Fruit fly (Drosophila melanogaster) whole organism, embryonic: ENCODE measurements around the gene Ocrl.

ENCODE experiments used
- Abd-B ChIP-seq: fragments of 200-800 bp; sonication (Bioruptor generic); optimal IDR thresholded peaks from 2 replicates; lab custom pipeline; 2018; ENCODE audit warnings: missing biosample characterization, mild to moderate bottlenecking, missing genetic modification characterization, moderate library complexity
- Aef1 ChIP-seq: fragments of 200-800 bp; sonication (Bioruptor generic); IDR thresholded peaks from 3 replicates; pipeline ENCODE4 v1.3.6; 2022; ENCODE audit warnings: missing biosample characterization, missing genetic modification characterization
- Asciz ChIP-seq: fragments of 200-800 bp; sonication (Bioruptor generic); optimal IDR thresholded peaks from 2 replicates; lab custom pipeline; 2017; ENCODE audit warnings: missing biosample characterization, mild to moderate bottlenecking, missing genetic modification characterization, missing genetic modification reagents
- CG11560 ChIP-seq: fragments of 200-800 bp; sonication (Bioruptor generic); IDR thresholded peaks from 3 replicates; pipeline ENCODE4 v1.3.6; 2022; ENCODE audit warnings: missing biosample characterization, missing genetic modification characterization
- CG1233 ChIP-seq: fragments of 200-800 bp; sonication (Bioruptor generic); optimal IDR thresholded peaks from 4 replicates; lab custom pipeline; 2018; ENCODE audit warnings: missing biosample characterization, mild to moderate bottlenecking, missing genetic modification characterization
- CG14965 ChIP-seq: fragments of 200-800 bp; sonication (Bioruptor generic); optimal IDR thresholded peaks from 2 replicates; lab custom pipeline; 2016; ENCODE audit warnings: missing biosample characterization, missing genetic modification characterization, borderline replicate concordance
- CG15073 ChIP-seq: fragments of 200-800 bp; sonication (Bioruptor generic); optimal IDR thresholded peaks from 2 replicates; lab custom pipeline; 2016; ENCODE audit warnings: missing biosample characterization, missing genetic modification characterization
- CG2120 ChIP-seq: fragments of 200-800 bp; sonication (Bioruptor generic); optimal IDR thresholded peaks from 3 replicates; lab custom pipeline; 2016; ENCODE audit warnings: missing biosample characterization, missing genetic modification characterization
- CG3281 ChIP-seq: fragments of 200-800 bp; sonication (Bioruptor generic); optimal IDR thresholded peaks from 3 replicates; lab custom pipeline; 2017; ENCODE audit warnings: missing biosample characterization, mild to moderate bottlenecking, missing genetic modification characterization
- CG34376 ChIP-seq: fragments of 200-800 bp; sonication (Bioruptor generic); optimal IDR thresholded peaks from 2 replicates; lab custom pipeline; 2018; ENCODE audit warnings: missing biosample characterization, mild to moderate bottlenecking, missing genetic modification characterization
- CG5953 ChIP-seq: fragments of 200-800 bp; sonication (Bioruptor generic); IDR thresholded peaks from 2 replicates; pipeline ENCODE4 v1.3.6; 2022; ENCODE audit warnings: missing biosample characterization, missing genetic modification characterization
- CG6254 ChIP-seq: fragments of 200-800 bp; sonication (Bioruptor generic); optimal IDR thresholded peaks from 3 replicates; lab custom pipeline; 2017; ENCODE audit warnings: mild to moderate bottlenecking, missing biosample characterization, missing genetic modification reagents, missing genetic modification characterization
- CG6654 ChIP-seq: fragments of 200-800 bp; sonication (Bioruptor generic); optimal IDR thresholded peaks from 2 replicates; lab custom pipeline; 2017; ENCODE audit warnings: missing biosample characterization, mild to moderate bottlenecking, missing genetic modification characterization
- CG8388 ChIP-seq: fragments of 200-800 bp; sonication (Bioruptor generic); optimal IDR thresholded peaks from 2 replicates; lab custom pipeline; 2019; ENCODE audit warnings: missing biosample characterization, mild to moderate bottlenecking, missing genetic modification characterization, moderate library complexity
- CG9797 ChIP-seq: fragments of 200-800 bp; sonication (Bioruptor generic); optimal IDR thresholded peaks from 3 replicates; lab custom pipeline; 2018; ENCODE audit warnings: missing biosample characterization, mild to moderate bottlenecking, missing genetic modification characterization
- Deaf1 ChIP-seq: fragments of 200-800 bp; optimal IDR thresholded peaks from 3 replicates; lab custom pipeline; 2019; ENCODE audit warnings: missing biosample characterization, mild to moderate bottlenecking, missing genetic modification characterization, moderate library complexity
- Dll ChIP-seq: fragments of 200-800 bp; sonication (Bioruptor generic); IDR thresholded peaks from 4 replicates; pipeline ENCODE4 v1.3.6; 2022; ENCODE audit warnings: missing biosample characterization, missing genetic modification characterization; ENCODE audit not compliant: partially characterized antibody
- E2f1 ChIP-seq: fragments of 200-800 bp; sonication (Bioruptor generic); IDR thresholded peaks from 2 replicates; pipeline ENCODE4 v1.3.6; 2022; ENCODE audit warnings: missing biosample characterization, missing genetic modification characterization
- Eip74EF ChIP-seq, 2 experiments: fragments of 200-800 bp in 1 of 2; fragments of >200 bp in 1 of 2; sonication (Bioruptor generic) in 1 of 2; optimal IDR thresholded peaks; 2 replicates each; lab custom pipeline; 2017 to 2019; ENCODE audit warnings: missing biosample characterization in 2 of 2, missing genetic modification characterization in 2 of 2, mild to moderate bottlenecking in 1 of 2, moderate library complexity in 1 of 2
- Fer1 ChIP-seq: fragments of 200-800 bp; sonication (Bioruptor generic); optimal IDR thresholded peaks from 2 replicates; lab custom pipeline; 2017; ENCODE audit warnings: missing biosample characterization, mild to moderate bottlenecking, missing genetic modification characterization
- Gug ChIP-seq: fragments of 200-800 bp; sonication (Bioruptor generic); IDR thresholded peaks from 4 replicates; pipeline ENCODE4 v1.3.6; 2022; ENCODE audit warnings: missing biosample characterization, missing genetic modification characterization
- H15 ChIP-seq: fragments of 200-800 bp; sonication (Bioruptor generic); IDR thresholded peaks from 3 replicates; pipeline ENCODE4 v1.3.6; 2022; ENCODE audit warnings: missing biosample characterization, missing genetic modification characterization
- Hr39 ChIP-seq: fragments of >200 bp; optimal IDR thresholded peaks from 2 replicates; lab custom pipeline; 2017
- Lhr ChIP-seq: fragments of 200-800 bp; sonication (Bioruptor generic); optimal IDR thresholded peaks from 3 replicates; lab custom pipeline; 2017; ENCODE audit warnings: mild to moderate bottlenecking, missing biosample characterization, missing genetic modification reagents, missing genetic modification characterization
- MESR4 ChIP-seq: fragments of 200-800 bp; sonication (Bioruptor generic); optimal IDR thresholded peaks from 2 replicates; lab custom pipeline; 2018; ENCODE audit warnings: missing biosample characterization, mild to moderate bottlenecking, missing genetic modification characterization, moderate library complexity
- Myb ChIP-seq: fragments of 200-800 bp; sonication (Bioruptor generic); optimal IDR thresholded peaks from 2 replicates; lab custom pipeline; 2016; ENCODE audit warnings: missing biosample characterization, missing genetic modification characterization
- Neu2 ChIP-seq: fragments of 200-800 bp; sonication (Bioruptor generic); optimal IDR thresholded peaks from 3 replicates; lab custom pipeline; 2016; ENCODE audit warnings: missing biosample characterization, missing genetic modification characterization, borderline replicate concordance
- Opbp ChIP-seq: fragments of 200-800 bp; sonication (Bioruptor generic); IDR thresholded peaks from 3 replicates; pipeline ENCODE4 v1.3.6; 2022; ENCODE audit warnings: missing biosample characterization, missing genetic modification characterization; ENCODE audit not compliant: partially characterized antibody
- Sry-δ ChIP-seq: fragments of 200-800 bp; sonication (Bioruptor generic); optimal IDR thresholded peaks from 2 replicates; lab custom pipeline; 2016; ENCODE audit warnings: missing biosample characterization, missing genetic modification characterization
- ac ChIP-seq: fragments of 200-800 bp; sonication (Bioruptor generic); optimal IDR thresholded peaks from 3 replicates; lab custom pipeline; 2017; ENCODE audit warnings: missing biosample characterization, mild to moderate bottlenecking, missing genetic modification characterization
- amos ChIP-seq: fragments of 200-800 bp; sonication (Bioruptor generic); IDR thresholded peaks from 2 replicates; pipeline ENCODE4 v1.3.6; 2022; ENCODE audit warnings: missing biosample characterization, missing genetic modification characterization; ENCODE audit not compliant: partially characterized antibody
- aop ChIP-seq: fragments of 200-800 bp; sonication (Bioruptor generic); IDR thresholded peaks from 2 replicates; pipeline ENCODE4 v1.3.6; 2022; ENCODE audit warnings: missing biosample characterization, missing genetic modification characterization
- br ChIP-seq: fragments of >200 bp; optimal IDR thresholded peaks from 2 replicates; lab custom pipeline; 2017
- cas ChIP-seq: fragments of 200-800 bp; sonication (Bioruptor generic); IDR thresholded peaks from 2 replicates; pipeline ENCODE4 v1.3.6; 2022; ENCODE audit warnings: missing biosample characterization, missing genetic modification characterization
- cg ChIP-seq: fragments of 200-800 bp; sonication (Bioruptor generic); optimal IDR thresholded peaks from 3 replicates; lab custom pipeline; 2019; ENCODE audit warnings: missing biosample characterization, mild to moderate bottlenecking, missing genetic modification characterization, moderate library complexity
- ci ChIP-seq: fragments of 200-800 bp; sonication (Bioruptor generic); IDR thresholded peaks from 3 replicates; pipeline ENCODE4 v1.3.6; 2022; ENCODE audit warnings: missing biosample characterization, missing genetic modification characterization
- corto ChIP-seq: fragments of 200-800 bp; sonication (Bioruptor generic); optimal IDR thresholded peaks from 2 replicates; lab custom pipeline; 2016; ENCODE audit warnings: missing biosample characterization, mild to moderate bottlenecking, missing genetic modification characterization, moderate library complexity
- emc ChIP-seq: fragments of 200-800 bp; sonication (Bioruptor generic); optimal IDR thresholded peaks from 2 replicates; lab custom pipeline; 2016; ENCODE audit warnings: missing biosample characterization, missing genetic modification characterization
- jigr1 ChIP-seq: fragments of 200-800 bp; sonication (Bioruptor generic); IDR thresholded peaks from 3 replicates; pipeline ENCODE4 v1.3.6; 2022; ENCODE audit warnings: missing biosample characterization, missing genetic modification characterization
- lola ChIP-seq, 3 experiments: fragments of >200 bp in 2 of 3; fragments of 200-800 bp in 1 of 3; sonication (Bioruptor generic) in 1 of 3; optimal IDR thresholded peaks; 2 replicates each; lab custom pipeline; 2017 to 2019; ENCODE audit warnings: missing biosample characterization in 3 of 3, missing genetic modification characterization in 3 of 3, mild to moderate bottlenecking in 1 of 3, moderate library complexity in 1 of 3
- onecut ChIP-seq: fragments of 200-800 bp; sonication (Bioruptor generic); IDR thresholded peaks from 2 replicates; pipeline ENCODE4 v1.3.6; 2022; ENCODE audit warnings: missing biosample characterization, missing genetic modification characterization
- phol ChIP-seq: fragments of 200-800 bp; sonication (Bioruptor generic); optimal IDR thresholded peaks from 3 replicates; lab custom pipeline; 2018; ENCODE audit warnings: missing biosample characterization, mild to moderate bottlenecking, missing genetic modification characterization, moderate library complexity
- ranshi ChIP-seq: fragments of 200-800 bp; sonication (Bioruptor generic); IDR thresholded peaks from 2 replicates; pipeline ENCODE4 v1.3.6; 2022; ENCODE audit warnings: missing biosample characterization, missing genetic modification characterization
- sd ChIP-seq: fragments of 200-800 bp; sonication (Bioruptor generic); optimal IDR thresholded peaks from 3 replicates; lab custom pipeline; 2018; ENCODE audit warnings: missing biosample characterization, mild to moderate bottlenecking, missing genetic modification characterization, moderate library complexity
- sens ChIP-seq: fragments of 200-800 bp; sonication (Bioruptor generic); peaks from one replicate; lab custom pipeline; 2016; ENCODE audit warnings: missing biosample characterization, missing genetic modification characterization
- ssp ChIP-seq: fragments of 200-800 bp; sonication (Bioruptor generic); IDR thresholded peaks from 2 replicates; pipeline ENCODE4 v1.3.6; 2022; ENCODE audit warnings: missing biosample characterization, missing genetic modification characterization
- toy ChIP-seq: fragments of 200-800 bp; sonication (Bioruptor generic); IDR thresholded peaks from 2 replicates; pipeline ENCODE4 v1.3.6; 2022; ENCODE audit warnings: missing biosample characterization, missing genetic modification characterization
- vnd ChIP-seq: fragments of 200-800 bp; sonication (Bioruptor generic); IDR thresholded peaks from 3 replicates; pipeline ENCODE4 v1.3.6; 2022; ENCODE audit warnings: missing biosample characterization, missing genetic modification characterization; ENCODE audit not compliant: partially characterized antibody
- wek ChIP-seq: fragments of 200-800 bp; sonication (Bioruptor generic); optimal IDR thresholded peaks from 3 replicates; lab custom pipeline; 2018; ENCODE audit warnings: missing biosample characterization, mild to moderate bottlenecking, missing genetic modification characterization, moderate library complexity
- zfh1 ChIP-seq: fragments of 200-800 bp; sonication (Bioruptor generic); IDR thresholded peaks from 3 replicates; pipeline ENCODE4 v1.3.6; 2022; ENCODE audit warnings: missing biosample characterization, missing genetic modification characterization

Gene Ocrl

dm6 chrX:1877107-1877736, 45.6 kb upstream of the Ocrl start, which contains the start of the genes CG14817 and CG14805 (continued):
- TF ChIP-seq Lhr (peak; percentile 50), vnd (GFP tag; lab: Robert Waterston, UW) (0 out of 3 replicates have a peak, but pooled peaks have one; percentile 31), emc (no peak), E2f1 (GFP tag; lab: Robert Waterston, UW) (no peak), CG5953 (no peak), Dll (peak; percentile 55; the same call in 2 of the 4 replicates), ac (GFP tag; lab: Kevin White, UChicago) (peak; percentile 48), onecut (GFP tag; lab: Robert Waterston, UW) (peak; percentile 76), CG3281 (GFP tag; lab: Kevin White, UChicago) (peak; percentile 89), sd (tag; lab: Kevin White, UChicago) (no peak), MESR4 (peak; percentile 87), ci (peak; percentile 91), br (lab: Kevin White, UChicago) (no peak), CG14965 (GFP tag; lab: Kevin White, UChicago) (no peak), CG6654 (GFP tag; lab: Kevin White, UChicago) (peak; percentile 33), Deaf1 (peak; percentile 30), Sry-δ (peak; percentile 48), Abd-B (GFP tag; lab: Kevin White, UChicago) (no peak), Asciz (GFP tag; lab: Kevin White, UChicago) (no peak), CG1233 (peak; percentile 83), Myb (no peak), toy (GFP tag; lab: Robert Waterston, UW) (no peak), Neu2 (GFP tag; lab: Kevin White, UChicago) (no peak), CG8388 (peak; percentile 70), Gug (GFP tag; lab: Robert Waterston, UW) (no peak), cg (no peak), zfh1 (peak; percentile 51; the same call in 1 of the 3 replicates), Hr39 (lab: Kevin White, UChicago) (no peak), CG9797 (GFP tag; lab: Kevin White, UChicago) (peak; percentile 72), Fer1 (GFP tag; lab: Kevin White, UChicago) (peak; percentile 93), CG15073 (no peak), corto (no peak), wek (peak; percentile 85), sens (peak; percentile 85), H15 (GFP tag; lab: Robert Waterston, UW) (no peak), jigr1 (no peak), Opbp (GFP tag; lab: Robert Waterston, UW) (peak; percentile 70), ssp (GFP tag; lab: Robert Waterston, UW) (no peak), CG11560 (no peak), lola (GFP tag; optimal IDR thresholded peaks at IDR 0.05; lab: Kevin White, UChicago) (peak in 1 of 3 experiments; percentile 20), amos (peak; percentile 66), Aef1 (GFP tag; lab: Robert Waterston, UW) (no peak), CG34376 (GFP tag; lab: Kevin White, UChicago) (peak; percentile 94), CG6254 (GFP tag; lab: Kevin White, UChicago) (no peak), phol (tag; lab: Kevin White, UChicago) (peak; percentile 69), ranshi (peak; percentile 19; the same call in 1 of the 2 replicates), aop (GFP tag; lab: Robert Waterston, UW) (no peak), cas (no peak), Eip74EF (GFP tag; optimal IDR thresholded peaks at IDR 0.05; lab: Kevin White, UChicago) (peak in 1 of 2 experiments; percentile 55), CG2120 (peak; percentile 7)
